Worm (Caenorhabditis elegans) whole organism, young adult: ENCODE results near the gene F07F6.7.

ENCODE experiments used
- C17E4.6 ChIP-seq: fragments of 200-800 bp; sonication (Bioruptor generic); IDR thresholded peaks from 2 replicates; pipeline ENCODE4 v1.3.6; 2022; ENCODE audit warnings: missing genetic modification reagents, missing genetic modification characterization, missing compliant biosample characterization
- F10E7.11 ChIP-seq: sonication (generic microtip); optimal IDR thresholded peaks from 2 replicates; lab custom pipeline; 2017; ENCODE audit warnings: mild to moderate bottlenecking, missing genetic modification characterization, moderate library complexity, missing compliant biosample characterization
- F33H1.4 ChIP-seq: fragments of 200-800 bp; sonication (Bioruptor generic); IDR thresholded peaks from 2 replicates; pipeline ENCODE4 v1.3.6; 2022; ENCODE audit warnings: missing genetic modification reagents, missing genetic modification characterization, missing compliant biosample characterization
- F37B4.10 ChIP-seq: fragments of 200-800 bp; sonication (Bioruptor generic); IDR thresholded peaks from 2 replicates; pipeline ENCODE4 v1.3.6; 2022; ENCODE audit warnings: missing genetic modification characterization, missing compliant biosample characterization
- F49E8.2 ChIP-seq: sonication (generic microtip); optimal IDR thresholded peaks from 3 replicates; lab custom pipeline; 2017; ENCODE audit warnings: missing genetic modification characterization, mild to moderate bottlenecking, missing compliant biosample characterization, antibody characterized with exemption, moderate library complexity; ENCODE audit not compliant: insufficient read depth
- K11D2.4 ChIP-seq: fragments of 200-800 bp; sonication (Bioruptor generic); IDR thresholded peaks from 2 replicates; pipeline ENCODE4 v1.3.6; 2022; ENCODE audit warnings: missing genetic modification reagents, missing genetic modification characterization, missing compliant biosample characterization
- Y56A3A.18 ChIP-seq: fragments of 200-800 bp; sonication (Bioruptor generic); IDR thresholded peaks from 2 replicates; pipeline ENCODE4 v1.3.6; 2022; ENCODE audit warnings: missing genetic modification reagents, missing genetic modification characterization, missing compliant biosample characterization
- Y67H2A.10 ChIP-seq: fragments of 200-800 bp; sonication (Bioruptor generic); conservative IDR thresholded peaks from 2 replicates; pipeline ENCODE4 v1.3.6; 2022; ENCODE audit warnings: missing genetic modification reagents, missing genetic modification characterization, missing compliant biosample characterization
- Y79H2A.3 ChIP-seq: fragments of 200-800 bp; sonication (Bioruptor generic); conservative IDR thresholded peaks from 2 replicates; pipeline ENCODE4 v1.3.6; 2022; ENCODE audit warnings: missing genetic modification reagents, missing genetic modification characterization, missing compliant biosample characterization
- ZK185.1 ChIP-seq: sonication (generic microtip); optimal IDR thresholded peaks from 2 replicates; lab custom pipeline; 2016; ENCODE audit warnings: mild to moderate bottlenecking, missing genetic modification characterization, missing compliant biosample characterization; ENCODE audit not compliant: poor library complexity, severe bottlenecking
- akir-1 ChIP-seq: fragments of 200-800 bp; sonication (Bioruptor generic); optimal IDR thresholded peaks from 2 replicates; lab custom pipeline; 2018; ENCODE audit warnings: mild to moderate bottlenecking, missing genetic modification characterization, moderate library complexity, missing compliant biosample characterization
- ama-1 ChIP-seq, 3 experiments: fragments of 150-350 bp in 1 of 3; sonication (generic microtip) in 2 of 3; optimal IDR thresholded peaks; 2 replicates each; lab custom pipeline; 2014 to 2018; ENCODE audit warnings: missing biosample characterization in 2 of 3, missing genetic modification characterization in 2 of 3, missing genetic modification reagents in 2 of 3
- bed-1 ChIP-seq: fragments of 200-800 bp; sonication (Bioruptor generic); IDR thresholded peaks from 2 replicates; pipeline ENCODE4 v1.3.6; 2022; ENCODE audit warnings: missing genetic modification reagents, missing genetic modification characterization, missing compliant biosample characterization
- ccch-3 ChIP-seq: fragments of 200-800 bp; sonication (Bioruptor generic); optimal IDR thresholded peaks from 2 replicates; lab custom pipeline; 2018; ENCODE audit warnings: mild to moderate bottlenecking, missing genetic modification characterization, missing compliant biosample characterization
- cebp-2 ChIP-seq: fragments of 200-800 bp; sonication (Bioruptor generic); IDR thresholded peaks from 2 replicates; pipeline ENCODE4 v1.3.6; 2022; ENCODE audit warnings: missing genetic modification characterization, missing compliant biosample characterization
- ceh-100 ChIP-seq: fragments of 200-800 bp; sonication (Bioruptor generic); IDR thresholded peaks from 2 replicates; pipeline ENCODE4 v1.3.6; 2022; ENCODE audit warnings: missing genetic modification reagents, missing genetic modification characterization, missing compliant biosample characterization
- ceh-40 ChIP-seq: fragments of 200-800 bp; sonication (Bioruptor generic); IDR thresholded peaks from 2 replicates; pipeline ENCODE4 v1.3.6; 2022; ENCODE audit warnings: missing genetic modification characterization, missing compliant biosample characterization
- ceh-91 ChIP-seq: fragments of 200-800 bp; sonication (Bioruptor generic); IDR thresholded peaks from 2 replicates; pipeline ENCODE4 v1.3.6; 2022; ENCODE audit warnings: missing genetic modification reagents, missing genetic modification characterization, missing compliant biosample characterization
- chd-7 ChIP-seq: sonication (generic microtip); optimal IDR thresholded peaks from 2 replicates; lab custom pipeline; 2016; ENCODE audit warnings: mild to moderate bottlenecking, missing genetic modification characterization, moderate library complexity, missing compliant biosample characterization
- dpff-1 ChIP-seq: sonication (generic microtip); optimal IDR thresholded peaks from 2 replicates; lab custom pipeline; 2017; ENCODE audit warnings: mild to moderate bottlenecking, missing genetic modification characterization, missing compliant biosample characterization
- dpl-1 ChIP-seq: fragments of 150-350 bp; optimal IDR thresholded peaks from 2 replicates; lab custom pipeline; 2014; ENCODE audit warnings: missing biosample characterization, missing genetic modification reagents, missing genetic modification characterization
- efl-1 ChIP-seq: fragments of 150-350 bp; optimal IDR thresholded peaks from 2 replicates; lab custom pipeline; 2014; ENCODE audit warnings: missing biosample characterization, missing genetic modification reagents, missing genetic modification characterization
- egl-18 ChIP-seq: fragments of 200-800 bp; sonication (Bioruptor generic); IDR thresholded peaks from 2 replicates; pipeline ENCODE4 v1.3.6; 2022; ENCODE audit warnings: missing genetic modification reagents, missing genetic modification characterization, missing compliant biosample characterization
- egl-44 ChIP-seq: fragments of 200-800 bp; sonication (Bioruptor generic); IDR thresholded peaks from 2 replicates; pipeline ENCODE4 v1.3.6; 2022; ENCODE audit warnings: missing genetic modification reagents, missing genetic modification characterization, missing compliant biosample characterization
- ets-4 ChIP-seq: fragments of 200-800 bp; sonication (Bioruptor generic); optimal IDR thresholded peaks from 2 replicates; lab custom pipeline; 2018; ENCODE audit warnings: mild to moderate bottlenecking, missing genetic modification characterization, missing compliant biosample characterization
- hrde-1 ChIP-seq: sonication (generic microtip); optimal IDR thresholded peaks from 2 replicates; lab custom pipeline; 2016; ENCODE audit warnings: missing genetic modification characterization, mild to moderate bottlenecking, missing compliant biosample characterization, moderate library complexity, missing genotype, missing genetic modification reagents, borderline replicate concordance
- let-526 ChIP-seq: fragments of 200-800 bp; sonication (Bioruptor generic); IDR thresholded peaks from 2 replicates; pipeline ENCODE4 v1.3.6; 2022; ENCODE audit warnings: missing genetic modification reagents, missing genetic modification characterization, missing compliant biosample characterization
- lin-26 ChIP-seq: fragments of 200-800 bp; sonication (Bioruptor generic); IDR thresholded peaks from 2 replicates; pipeline ENCODE4 v1.3.6; 2022; ENCODE audit warnings: missing genetic modification reagents, missing genetic modification characterization, missing compliant biosample characterization
- lin-54 ChIP-seq: fragments of 200-800 bp; sonication (Bioruptor generic); optimal IDR thresholded peaks from 2 replicates; lab custom pipeline; 2018; ENCODE audit warnings: mild to moderate bottlenecking, missing genetic modification characterization, missing compliant biosample characterization
- madf-3 ChIP-seq: fragments of 200-800 bp; sonication (Bioruptor generic); IDR thresholded peaks from 2 replicates; pipeline ENCODE4 v1.3.6; 2022; ENCODE audit warnings: missing genetic modification reagents, missing genetic modification characterization, missing compliant biosample characterization
- madf-8 ChIP-seq: fragments of 200-800 bp; sonication (Bioruptor generic); conservative IDR thresholded peaks from 2 replicates; pipeline ENCODE4 v1.3.6; 2022; ENCODE audit warnings: missing genetic modification reagents, missing genetic modification characterization, missing compliant biosample characterization
- nfya-2 ChIP-seq: fragments of 200-800 bp; sonication (Bioruptor generic); IDR thresholded peaks from 2 replicates; pipeline ENCODE4 v1.3.6; 2022; ENCODE audit warnings: missing genetic modification reagents, missing genetic modification characterization, missing compliant biosample characterization
- nfyb-1 ChIP-seq: fragments of 200-800 bp; sonication (Bioruptor generic); IDR thresholded peaks from 2 replicates; pipeline ENCODE4 v1.3.6; 2022; ENCODE audit warnings: missing genetic modification reagents, missing genetic modification characterization, missing compliant biosample characterization
- nhr-27 ChIP-seq: fragments of 200-800 bp; sonication (Bioruptor generic); optimal IDR thresholded peaks from 2 replicates; lab custom pipeline; 2018; ENCODE audit warnings: mild to moderate bottlenecking, missing genetic modification characterization, moderate library complexity, missing compliant biosample characterization
- rcor-1 ChIP-seq: fragments of 200-800 bp; sonication (Bioruptor generic); IDR thresholded peaks from 2 replicates; pipeline ENCODE4 v1.3.6; 2022; ENCODE audit warnings: missing genetic modification reagents, missing genetic modification characterization, missing compliant biosample characterization
- sdz-38 ChIP-seq: sonication (generic microtip); optimal IDR thresholded peaks from 2 replicates; lab custom pipeline; 2016; ENCODE audit warnings: missing genotype, missing genetic modification characterization, missing compliant biosample characterization
- snpc-1.3 ChIP-seq: sonication (generic microtip); optimal IDR thresholded peaks from 2 replicates; lab custom pipeline; 2017; ENCODE audit warnings: missing genetic modification characterization, mild to moderate bottlenecking, missing compliant biosample characterization, antibody characterized with exemption, moderate library complexity, missing genotype, missing genetic modification reagents; ENCODE audit not compliant: insufficient read depth
- somi-1 ChIP-seq: fragments of 200-800 bp; sonication (Bioruptor generic); optimal IDR thresholded peaks from 2 replicates; lab custom pipeline; 2018; ENCODE audit warnings: mild to moderate bottlenecking, missing genetic modification characterization, missing compliant biosample characterization
- sptf-2 ChIP-seq: fragments of 200-800 bp; sonication (Bioruptor generic); optimal IDR thresholded peaks from 2 replicates; lab custom pipeline; 2018; ENCODE audit warnings: mild to moderate bottlenecking, missing genetic modification characterization, missing compliant biosample characterization
- tlf-1 ChIP-seq: fragments of 200-800 bp; sonication (Bioruptor generic); optimal IDR thresholded peaks from 2 replicates; lab custom pipeline; 2018; ENCODE audit warnings: mild to moderate bottlenecking, missing genetic modification characterization, missing compliant biosample characterization
- unc-130 ChIP-seq: sonication (generic microtip); optimal IDR thresholded peaks from 2 replicates; lab custom pipeline; 2016; ENCODE audit warnings: missing genetic modification reagents, missing genetic modification characterization, missing compliant biosample characterization
- ztf-18 ChIP-seq: sonication (generic microtip); optimal IDR thresholded peaks from 2 replicates; lab custom pipeline; 2016; ENCODE audit warnings: missing genotype, mild to moderate bottlenecking, missing genetic modification characterization, missing compliant biosample characterization
- ztf-25 ChIP-seq: fragments of 200-800 bp; sonication (Bioruptor generic); IDR thresholded peaks from 2 replicates; pipeline ENCODE4 v1.3.6; 2022; ENCODE audit warnings: missing genetic modification reagents, missing genetic modification characterization, missing compliant biosample characterization
- ztf-28 ChIP-seq: fragments of 200-800 bp; sonication (Bioruptor generic); IDR thresholded peaks from 2 replicates; pipeline ENCODE4 v1.3.6; 2022; ENCODE audit warnings: missing genetic modification reagents, missing genetic modification characterization, missing compliant biosample characterization

F07F6.7 gene

DNA sequence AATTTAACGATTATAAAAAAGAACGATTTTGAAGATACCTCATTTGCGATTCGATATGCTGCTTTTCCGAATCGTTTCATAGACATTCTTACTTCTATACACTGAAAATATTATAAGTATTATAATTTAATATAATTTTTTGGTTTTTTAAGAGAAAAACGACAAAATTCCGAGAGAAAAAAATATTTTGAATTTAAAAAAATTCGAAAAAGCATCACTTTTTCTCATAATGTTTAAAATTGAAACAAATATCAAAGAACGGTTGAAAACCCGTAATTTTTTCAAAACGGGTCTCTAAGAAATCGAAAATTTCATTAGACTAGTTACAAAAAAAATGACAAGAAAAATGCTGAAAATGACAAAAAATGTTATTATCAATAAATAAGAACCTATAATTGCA lies 28.1 kb downstream of the F07F6.7 start, which contains the start of gene pink-1:
TSS of gene pink-1 (minus strand) at position 101 of the 400 bp plus-strand sequence.
- TF ChIP-seq K11D2.4 (GFP tag; lab: Robert Waterston, UW), result no peak
- no peak for TF ChIP-seq tlf-1 (GFP tag; lab: Kevin White, UChicago)
- TF ChIP-seq sdz-38 (tag; lab: Kevin White, UChicago), result no peak
- TF ChIP-seq somi-1 (GFP tag; lab: Kevin White, UChicago), result no peak
- no peak for TF ChIP-seq nfyb-1 (GFP tag; lab: Robert Waterston, UW)
- TF ChIP-seq ccch-3 (GFP tag; lab: Kevin White, UChicago), result no peak
- no peak for TF ChIP-seq cebp-2
- TF ChIP-seq ztf-25 (GFP tag; lab: Robert Waterston, UW), result no peak
- no peak for TF ChIP-seq nfya-2 (GFP tag; lab: Robert Waterston, UW)
- TF ChIP-seq nhr-27 (tag; lab: Kevin White, UChicago), result no peak
- TF ChIP-seq ceh-40 (GFP tag; lab: Robert Waterston, UW), result no peak
- TF ChIP-seq akir-1 (GFP tag; lab: Kevin White, UChicago), result no peak
- no peak for TF ChIP-seq F49E8.2 (tag; lab: Kevin White, UChicago)
- no peak for TF ChIP-seq hrde-1 (tag; lab: Kevin White, UChicago)

- TF ChIP-seq chd-7 (tag; lab: Kevin White, UChicago), result no peak
- TF ChIP-seq F37B4.10, result no peak
- TF ChIP-seq egl-18, result no peak
- no peak for TF ChIP-seq Y79H2A.3 (GFP tag; lab: Robert Waterston, UW)
- TF ChIP-seq Y56A3A.18 (GFP tag; lab: Robert Waterston, UW), result no peak
- no peak for TF ChIP-seq madf-3 (GFP tag; lab: Robert Waterston, UW)
- TF ChIP-seq let-526 (GFP tag; lab: Robert Waterston, UW), result no peak
- TF ChIP-seq F33H1.4 (GFP tag; lab: Robert Waterston, UW), result no peak
- no peak for TF ChIP-seq ztf-18 (tag; lab: Kevin White, UChicago)
- TF ChIP-seq unc-130 (GFP tag; lab: Kevin White, UChicago), result no peak
- TF ChIP-seq egl-44 (GFP tag; lab: Robert Waterston, UW), result no peak
- TF ChIP-seq efl-1, result no peak
- no peak for TF ChIP-seq ztf-28 (GFP tag; lab: Robert Waterston, UW)
- no peak for TF ChIP-seq F10E7.11 (tag; lab: Kevin White, UChicago)
- no peak for TF ChIP-seq madf-8
- TF ChIP-seq C17E4.6 (GFP tag; lab: Robert Waterston, UW), result no peak
Observed at ce11 chrII:5393090-5393489, 30.6 kb downstream of the F07F6.7 start, which contains the start of gene brap-2. brap-2 (minus strand) TSS chrII:5393190.

DNA sequence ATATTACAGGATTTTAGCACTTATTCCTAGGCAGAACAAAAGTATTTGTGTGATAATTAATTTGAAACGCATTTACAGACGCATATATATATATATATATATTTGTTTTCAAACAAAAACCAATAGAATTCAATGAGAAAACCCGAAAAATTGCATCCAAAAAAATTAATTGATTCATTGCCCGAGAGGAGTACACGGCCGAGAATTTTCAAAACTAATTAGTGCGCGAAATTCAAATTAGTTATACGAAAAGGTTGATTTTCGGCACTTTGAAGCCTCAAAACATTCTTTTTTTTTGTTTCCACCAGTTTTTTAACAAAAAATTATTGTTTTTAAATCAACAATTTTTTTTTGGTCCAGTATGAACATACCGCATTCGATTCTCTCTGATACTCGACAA lies 32.2 kb downstream of the F07F6.7 start:
- TF ChIP-seq lin-54 (GFP tag; lab: Kevin White, UChicago), result peak; percentile 25
- no peak for TF ChIP-seq Y67H2A.10 (GFP tag; lab: Robert Waterston, UW)
- TF ChIP-seq, all 124 proteins: peak for 1

ce11 chrII:5389831-5390323 lies 33.8 kb downstream of the F07F6.7 start, which contains the start of gene ndx-6:
ndx-6 (minus strand) TSS chrII:5389881.
- TF ChIP-seq lin-26 (GFP tag; lab: Robert Waterston, UW), result no peak
- peak; percentile 5 for TF ChIP-seq snpc-1.3 (tag; lab: Kevin White, UChicago)
- TF ChIP-seq bed-1, result no peak
- TF ChIP-seq ama-1 (optimal IDR thresholded peaks at IDR 0.05; lab: Kevin White, UChicago), result no peak
- no peak for TF ChIP-seq ama-1 (GFP tag; optimal IDR thresholded peaks at IDR 0.05; lab: Kevin White, UChicago)
- peak; percentile 30 for TF ChIP-seq F49E8.2 (tag; lab: Kevin White, UChicago)
- peak; percentile 92 for TF ChIP-seq dpl-1 (GFP tag; lab: Kevin White, UChicago)
- no peak for TF ChIP-seq sptf-2 (GFP tag; lab: Kevin White, UChicago)
- no peak for TF ChIP-seq nfya-2 (GFP tag; lab: Robert Waterston, UW)
- TF ChIP-seq ets-4 (GFP tag; lab: Kevin White, UChicago), result no peak
- TF ChIP-seq ceh-91 (GFP tag; lab: Robert Waterston, UW), result 0 out of 2 replicates have a peak, but pooled peaks have one; percentile 33
- no peak for TF ChIP-seq C17E4.6 (GFP tag; lab: Robert Waterston, UW)
- TF ChIP-seq ZK185.1 (tag; lab: Kevin White, UChicago), result peak; percentile 74
- TF ChIP-seq rcor-1 (GFP tag; lab: Robert Waterston, UW), result peak; percentile 79
- no peak for TF ChIP-seq dpff-1
- TF ChIP-seq ceh-100 (GFP tag; lab: Robert Waterston, UW), result peak; percentile 60; the same call in 1 of the 2 replicates
